Worm (Caenorhabditis elegans): Measurements from ENCODE around the gene mbr-1.

ce11 chrX:10677009-10677408, 44.8 kb downstream of the mbr-1 start, which contains the start of gene F13E6.1:
- TF ChIP-seq snpc-4 (tag; optimal IDR thresholded peaks at IDR 0.05) (no peak), Y116A8C.19 (tag; optimal IDR thresholded peaks at IDR 0.05; ENCODE audit: borderline replicate concordance) (no peak), nhr-28 (tag; optimal IDR thresholded peaks at IDR 0.05) (no peak), unc-62 (GFP tag; optimal IDR thresholded peaks at IDR 0.05) (no peak)
